Worm (Caenorhabditis elegans) whole organism, young adult: ENCODE measurements around the gene Y48B6A.10.

Experiments used
- C17E4.6 ChIP-seq: fragments of 200-800 bp; sonication (Bioruptor generic); IDR thresholded peaks from 2 replicates; pipeline ENCODE4 v1.3.6; 2022; ENCODE audit warnings: missing genetic modification reagents, missing genetic modification characterization, missing compliant biosample characterization
- F33H1.4 ChIP-seq: fragments of 200-800 bp; sonication (Bioruptor generic); IDR thresholded peaks from 2 replicates; pipeline ENCODE4 v1.3.6; 2022; ENCODE audit warnings: missing genetic modification reagents, missing genetic modification characterization, missing compliant biosample characterization
- F39B2.1 ChIP-seq: fragments of 200-800 bp; sonication (Bioruptor generic); IDR thresholded peaks from 2 replicates; pipeline ENCODE4 v1.3.6; 2022; ENCODE audit warnings: missing genetic modification reagents, missing genetic modification characterization, missing compliant biosample characterization
- F52B5.7 ChIP-seq: sonication (generic microtip); optimal IDR thresholded peaks from 2 replicates; lab custom pipeline; 2016; ENCODE audit warnings: mild to moderate bottlenecking, missing genetic modification characterization, missing compliant biosample characterization
- F55B11.4 ChIP-seq: sonication (generic microtip); optimal IDR thresholded peaks from 2 replicates; lab custom pipeline; 2016; ENCODE audit warnings: missing compliant biosample characterization, missing genetic modification characterization, borderline replicate concordance; ENCODE audit not compliant: insufficient read depth
- F57A8.1 ChIP-seq: fragments of 200-800 bp; sonication (Bioruptor generic); optimal IDR thresholded peaks from 2 replicates; lab custom pipeline; 2018; ENCODE audit warnings: mild to moderate bottlenecking, missing genetic modification characterization, moderate library complexity, missing compliant biosample characterization
- K12H6.12 ChIP-seq: fragments of 200-800 bp; sonication (Bioruptor generic); optimal IDR thresholded peaks from 2 replicates; lab custom pipeline; 2018; ENCODE audit warnings: mild to moderate bottlenecking, missing genetic modification characterization, missing compliant biosample characterization
- Y53G8AR.9 ChIP-seq: fragments of 200-800 bp; sonication (Bioruptor generic); conservative IDR thresholded peaks from 2 replicates; pipeline ENCODE4 v1.3.6; 2022; ENCODE audit warnings: missing genetic modification reagents, missing genetic modification characterization, missing compliant biosample characterization
- Y95B8A.8 ChIP-seq: fragments of 200-800 bp; sonication (Bioruptor generic); IDR thresholded peaks from 2 replicates; pipeline ENCODE4 v1.3.6; 2022; ENCODE audit warnings: missing genetic modification reagents, missing genetic modification characterization, missing compliant biosample characterization
- ZK185.1 ChIP-seq: sonication (generic microtip); optimal IDR thresholded peaks from 2 replicates; lab custom pipeline; 2016; ENCODE audit warnings: mild to moderate bottlenecking, missing genetic modification characterization, missing compliant biosample characterization; ENCODE audit not compliant: poor library complexity, severe bottlenecking
- akir-1 ChIP-seq: fragments of 200-800 bp; sonication (Bioruptor generic); optimal IDR thresholded peaks from 2 replicates; lab custom pipeline; 2018; ENCODE audit warnings: mild to moderate bottlenecking, missing genetic modification characterization, moderate library complexity, missing compliant biosample characterization
- aptf-2 ChIP-seq: fragments of 200-800 bp; sonication (Bioruptor generic); conservative IDR thresholded peaks from 2 replicates; pipeline ENCODE4 v1.3.6; 2022; ENCODE audit warnings: missing genetic modification reagents, missing genetic modification characterization, missing compliant biosample characterization
- aptf-3 ChIP-seq: fragments of 200-800 bp; sonication (Bioruptor generic); IDR thresholded peaks from 2 replicates; pipeline ENCODE4 v1.3.6; 2022; ENCODE audit warnings: missing genetic modification characterization, missing compliant biosample characterization
- atf-7 ChIP-seq: sonication (generic microtip); optimal IDR thresholded peaks from 2 replicates; lab custom pipeline; 2017; ENCODE audit warnings: mild to moderate bottlenecking, missing genetic modification characterization, missing compliant biosample characterization
- attf-3 ChIP-seq: fragments of 200-800 bp; sonication (Bioruptor generic); conservative IDR thresholded peaks from 2 replicates; pipeline ENCODE4 v1.3.6; 2022; ENCODE audit warnings: missing genetic modification reagents, missing genetic modification characterization, missing compliant biosample characterization
- attf-5 ChIP-seq: fragments of 200-800 bp; sonication (Bioruptor generic); optimal IDR thresholded peaks from 2 replicates; lab custom pipeline; 2018; ENCODE audit warnings: mild to moderate bottlenecking, missing genetic modification characterization, missing compliant biosample characterization
- cebp-2 ChIP-seq: fragments of 200-800 bp; sonication (Bioruptor generic); IDR thresholded peaks from 2 replicates; pipeline ENCODE4 v1.3.6; 2022; ENCODE audit warnings: missing genetic modification characterization, missing compliant biosample characterization
- ceh-27 ChIP-seq: fragments of 200-800 bp; sonication (Bioruptor generic); optimal IDR thresholded peaks from 2 replicates; lab custom pipeline; 2018; ENCODE audit warnings: mild to moderate bottlenecking, missing genetic modification characterization, moderate library complexity, missing compliant biosample characterization
- ceh-40 ChIP-seq: fragments of 200-800 bp; sonication (Bioruptor generic); IDR thresholded peaks from 2 replicates; pipeline ENCODE4 v1.3.6; 2022; ENCODE audit warnings: missing genetic modification characterization, missing compliant biosample characterization
- ceh-58 ChIP-seq: fragments of 200-800 bp; sonication (Bioruptor generic); IDR thresholded peaks from 2 replicates; pipeline ENCODE4 v1.3.6; 2022; ENCODE audit warnings: missing genetic modification characterization, missing compliant biosample characterization
- chd-7 ChIP-seq: sonication (generic microtip); optimal IDR thresholded peaks from 2 replicates; lab custom pipeline; 2016; ENCODE audit warnings: mild to moderate bottlenecking, missing genetic modification characterization, moderate library complexity, missing compliant biosample characterization
- egrh-3 ChIP-seq: fragments of 200-800 bp; sonication (Bioruptor generic); IDR thresholded peaks from 2 replicates; pipeline ENCODE4 v1.3.6; 2022; ENCODE audit warnings: missing genetic modification reagents, missing genetic modification characterization, missing compliant biosample characterization
- ets-4 ChIP-seq: fragments of 200-800 bp; sonication (Bioruptor generic); optimal IDR thresholded peaks from 2 replicates; lab custom pipeline; 2018; ENCODE audit warnings: mild to moderate bottlenecking, missing genetic modification characterization, missing compliant biosample characterization
- fkh-3 ChIP-seq: sonication (generic microtip); optimal IDR thresholded peaks from 2 replicates; lab custom pipeline; 2016; ENCODE audit warnings: mild to moderate bottlenecking, missing genetic modification characterization, missing compliant biosample characterization
- hmg-20 ChIP-seq: fragments of 200-800 bp; sonication (Bioruptor generic); IDR thresholded peaks from 2 replicates; pipeline ENCODE4 v1.3.6; 2022; ENCODE audit warnings: missing genetic modification reagents, missing genetic modification characterization, missing compliant biosample characterization
- lag-1 ChIP-seq: fragments of 200-800 bp; sonication (Bioruptor generic); IDR thresholded peaks from 2 replicates; pipeline ENCODE4 v1.3.6; 2022; ENCODE audit warnings: missing genetic modification reagents, missing genetic modification characterization, missing compliant biosample characterization
- lin-35 ChIP-seq, 3 experiments: fragments of 150-350 bp in 2 of 3; sonication (generic microtip) in 1 of 3; optimal IDR thresholded peaks; 2 replicates each; lab custom pipeline; 2014 to 2018; ENCODE audit warnings: missing biosample characterization in 3 of 3, missing genetic modification characterization in 3 of 3, missing genetic modification reagents in 3 of 3
- lin-54 ChIP-seq: fragments of 200-800 bp; sonication (Bioruptor generic); optimal IDR thresholded peaks from 2 replicates; lab custom pipeline; 2018; ENCODE audit warnings: mild to moderate bottlenecking, missing genetic modification characterization, missing compliant biosample characterization
- lsl-1 ChIP-seq: fragments of 200-800 bp; sonication (Bioruptor generic); optimal IDR thresholded peaks from 2 replicates; lab custom pipeline; 2018; ENCODE audit warnings: mild to moderate bottlenecking, missing genetic modification characterization, moderate library complexity, missing compliant biosample characterization
- madf-3 ChIP-seq: fragments of 200-800 bp; sonication (Bioruptor generic); IDR thresholded peaks from 2 replicates; pipeline ENCODE4 v1.3.6; 2022; ENCODE audit warnings: missing genetic modification reagents, missing genetic modification characterization, missing compliant biosample characterization
- madf-8 ChIP-seq: fragments of 200-800 bp; sonication (Bioruptor generic); conservative IDR thresholded peaks from 2 replicates; pipeline ENCODE4 v1.3.6; 2022; ENCODE audit warnings: missing genetic modification reagents, missing genetic modification characterization, missing compliant biosample characterization
- mcd-1 ChIP-seq: fragments of 200-800 bp; sonication (Bioruptor generic); IDR thresholded peaks from 2 replicates; pipeline ENCODE4 v1.3.6; 2022; ENCODE audit warnings: missing genetic modification reagents, missing genetic modification characterization, missing compliant biosample characterization
- mxl-1 ChIP-seq: sonication (generic microtip); optimal IDR thresholded peaks from 2 replicates; lab custom pipeline; 2016; ENCODE audit warnings: missing genetic modification characterization, missing compliant biosample characterization
- nfyb-1 ChIP-seq: fragments of 200-800 bp; sonication (Bioruptor generic); IDR thresholded peaks from 2 replicates; pipeline ENCODE4 v1.3.6; 2022; ENCODE audit warnings: missing genetic modification reagents, missing genetic modification characterization, missing compliant biosample characterization
- nhr-27 ChIP-seq: fragments of 200-800 bp; sonication (Bioruptor generic); optimal IDR thresholded peaks from 2 replicates; lab custom pipeline; 2018; ENCODE audit warnings: mild to moderate bottlenecking, missing genetic modification characterization, moderate library complexity, missing compliant biosample characterization
- nhr-90 ChIP-seq: sonication (generic microtip); optimal IDR thresholded peaks from 2 replicates; lab custom pipeline; 2016; ENCODE audit warnings: missing genotype, mild to moderate bottlenecking, missing genetic modification characterization, missing compliant biosample characterization
- rcor-1 ChIP-seq: fragments of 200-800 bp; sonication (Bioruptor generic); IDR thresholded peaks from 2 replicates; pipeline ENCODE4 v1.3.6; 2022; ENCODE audit warnings: missing genetic modification reagents, missing genetic modification characterization, missing compliant biosample characterization
- repo-1 ChIP-seq: sonication (generic microtip); optimal IDR thresholded peaks from 2 replicates; lab custom pipeline; 2017; ENCODE audit warnings: mild to moderate bottlenecking, missing genetic modification characterization, missing compliant biosample characterization
- sdz-38 ChIP-seq: sonication (generic microtip); optimal IDR thresholded peaks from 2 replicates; lab custom pipeline; 2016; ENCODE audit warnings: missing genotype, missing genetic modification characterization, missing compliant biosample characterization
- snpc-1.1 ChIP-seq: sonication (generic microtip); optimal IDR thresholded peaks from 2 replicates; lab custom pipeline; 2017; ENCODE audit warnings: missing genetic modification characterization, mild to moderate bottlenecking, missing compliant biosample characterization, antibody characterized with exemption, moderate library complexity, missing genotype, missing genetic modification reagents; ENCODE audit not compliant: insufficient read depth
- tbx-9 ChIP-seq: sonication (generic microtip); optimal IDR thresholded peaks from 2 replicates; lab custom pipeline; 2016; ENCODE audit warnings: borderline replicate concordance, missing genetic modification characterization, inconsistent platforms, missing compliant biosample characterization
- xnd-1 ChIP-seq: sonication (generic microtip); optimal IDR thresholded peaks from 2 replicates; lab custom pipeline; 2016; ENCODE audit warnings: missing genotype, missing genetic modification reagents, missing genetic modification characterization, missing compliant biosample characterization
- zfh-2 ChIP-seq: fragments of 200-800 bp; sonication (Bioruptor generic); conservative IDR thresholded peaks from 2 replicates; pipeline ENCODE4 v1.3.6; 2022; ENCODE audit warnings: missing genetic modification reagents, missing genetic modification characterization, missing compliant biosample characterization
- zim-3 ChIP-seq: sonication (generic microtip); optimal IDR thresholded peaks from 2 replicates; lab custom pipeline; 2017; ENCODE audit warnings: mild to moderate bottlenecking, missing genetic modification characterization, moderate library complexity, missing compliant biosample characterization
- ztf-18 ChIP-seq: sonication (generic microtip); optimal IDR thresholded peaks from 2 replicates; lab custom pipeline; 2016; ENCODE audit warnings: missing genotype, mild to moderate bottlenecking, missing genetic modification characterization, missing compliant biosample characterization
- ztf-22 ChIP-seq: fragments of 200-800 bp; sonication (Bioruptor generic); optimal IDR thresholded peaks from 2 replicates; lab custom pipeline; 2018; ENCODE audit warnings: mild to moderate bottlenecking, missing genetic modification characterization, moderate library complexity, missing compliant biosample characterization
- ztf-28 ChIP-seq: fragments of 200-800 bp; sonication (Bioruptor generic); IDR thresholded peaks from 2 replicates; pipeline ENCODE4 v1.3.6; 2022; ENCODE audit warnings: missing genetic modification reagents, missing genetic modification characterization, missing compliant biosample characterization
- ztf-6 ChIP-seq: fragments of 200-800 bp; sonication (Bioruptor generic); IDR thresholded peaks from 2 replicates; pipeline ENCODE4 v1.3.6; 2022; ENCODE audit warnings: missing genetic modification reagents, missing genetic modification characterization, missing compliant biosample characterization

The Y48B6A.10 gene

ce11 chrII:14251400-14251940 is 37.3 kb downstream of the Y48B6A.10 start (continued):
- TF ChIP-seq nhr-27 (tag; lab: Kevin White, UChicago) (peak; percentile 65), mxl-1 (tag; lab: Kevin White, UChicago) (peak; percentile 71), K12H6.12 (tag; lab: Kevin White, UChicago) (peak; percentile 88), atf-7 (tag; lab: Kevin White, UChicago) (peak; percentile 96), ceh-27 (GFP tag; lab: Kevin White, UChicago) (peak; percentile 88), cebp-2 (GFP tag; lab: Robert Waterston, UW) (0 out of 2 replicates have a peak, but pooled peaks have one; percentile 44), madf-8 (GFP tag; lab: Robert Waterston, UW) (peak; percentile 87), Y95B8A.8 (GFP tag; lab: Robert Waterston, UW) (peak; percentile 80), nfyb-1 (GFP tag; lab: Robert Waterston, UW) (peak; percentile 96), zim-3 (tag; lab: Kevin White, UChicago) (peak; percentile 88), F52B5.7 (tag; lab: Kevin White, UChicago) (peak; percentile 96), egrh-3 (peak; percentile 61), hmg-20 (peak; percentile 74), F33H1.4 (GFP tag; lab: Robert Waterston, UW) (peak; percentile 57), chd-7 (tag; lab: Kevin White, UChicago) (peak; percentile 88), lin-54 (GFP tag; lab: Kevin White, UChicago) (peak; percentile 98), zfh-2 (peak; percentile 98), snpc-1.1 (no peak), sdz-38 (tag; lab: Kevin White, UChicago) (no peak), akir-1 (no peak), rcor-1 (GFP tag; lab: Robert Waterston, UW) (peak; percentile 52), F39B2.1 (GFP tag; lab: Robert Waterston, UW) (peak; percentile 79), attf-5 (GFP tag; lab: Kevin White, UChicago) (peak; percentile 96), ztf-22 (GFP tag; lab: Kevin White, UChicago) (peak; percentile 88), Y53G8AR.9 (GFP tag; lab: Robert Waterston, UW) (peak; percentile 93), lin-35 (GFP tag; optimal IDR thresholded peaks at IDR 0.05; lab: Kevin White, UChicago) (peak; percentile 32 to 93 (median 87)), ceh-58 (peak; percentile 76; the same call in 1 of the 2 replicates), aptf-3 (GFP tag; lab: Robert Waterston, UW) (no peak), ceh-40 (GFP tag; lab: Robert Waterston, UW) (peak; percentile 52; the same call in 1 of the 2 replicates), nhr-90 (tag; lab: Kevin White, UChicago) (peak; percentile 90), madf-3 (GFP tag; lab: Robert Waterston, UW) (peak; percentile 94), ets-4 (GFP tag; lab: Kevin White, UChicago) (peak; percentile 97), tbx-9 (tag; lab: Kevin White, UChicago) (no peak), ZK185.1 (tag; lab: Kevin White, UChicago) (peak; percentile 78), ztf-28 (peak; percentile 47; the same call in 1 of the 2 replicates), aptf-2 (GFP tag; lab: Robert Waterston, UW) (peak; percentile 36; the same call in 1 of the 2 replicates), F57A8.1 (GFP tag; lab: Kevin White, UChicago) (no peak), C17E4.6 (peak; percentile 80), mcd-1 (GFP tag; lab: Robert Waterston, UW) (peak; percentile 88), fkh-3 (tag; lab: Kevin White, UChicago) (peak; percentile 56), ztf-6 (peak; percentile 10; the same call in 1 of the 2 replicates), F55B11.4 (tag; lab: Kevin White, UChicago) (no peak), lsl-1 (peak; percentile 66), attf-3 (GFP tag; lab: Robert Waterston, UW) (peak; percentile 65), lag-1 (GFP tag; lab: Robert Waterston, UW) (no peak), ztf-18 (tag; lab: Kevin White, UChicago) (peak; percentile 96), xnd-1 (tag; lab: Kevin White, UChicago) (peak; percentile 78), repo-1 (tag; lab: Kevin White, UChicago) (peak; percentile 97)
